Fruit fly (Drosophila melanogaster) S2 (cell line): ENCODE results near the gene CG13794.

ENCODE experiments used
- CG8478 ChIP-seq: fragments of >200 bp; optimal IDR thresholded peaks from 2 replicates; lab custom pipeline; 2018
- CTCF ChIP-seq, 2 experiments: fragments of >200 bp; optimal IDR thresholded peaks; 2 replicates each; lab custom pipeline; 2018

- TF ChIP-seq CG8478 (lab: Kevin White, UChicago), result no peak
- TF ChIP-seq CTCF (optimal IDR thresholded peaks at IDR 0.05; lab: Kevin White, UChicago), result no peak
These were observed 45.6 kb downstream of the CG13794 start for dm6 chr2L:7676982-7677381.
